Worm (Caenorhabditis elegans): Measurements from ENCODE around the gene gap-2.

The gap-2 gene

DNA sequence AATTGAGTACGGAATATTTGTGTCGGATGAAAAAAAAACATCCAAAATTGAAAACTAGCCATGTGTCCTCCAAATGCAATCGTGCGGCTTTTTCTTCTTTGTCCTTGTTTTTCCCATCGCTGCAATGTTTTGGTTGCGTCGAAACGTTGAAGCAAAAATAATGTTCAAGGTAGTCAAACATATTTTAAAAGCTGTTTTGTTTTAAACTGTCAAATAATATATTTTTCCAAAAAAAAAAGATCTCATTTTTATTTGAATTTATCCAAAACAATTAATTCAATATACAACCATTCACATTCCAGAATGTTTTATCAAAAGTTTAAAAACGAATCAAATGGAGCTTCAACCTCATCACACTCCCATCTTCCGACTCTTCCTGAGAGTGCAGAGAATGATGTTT lies 46.4 kb downstream of the gap-2 start, which contains the start of gene C07B5.6:
Gene C07B5.6, plus strand, starts transcription at position 301 of the 400 bp plus-strand sequence.
- TF ChIP-seq nhr-11 (tag; optimal IDR thresholded peaks at IDR 0.05) (no peak), nhr-237 (tag; optimal IDR thresholded peaks at IDR 0.05) (no peak), ztf-11 (tag; optimal IDR thresholded peaks at IDR 0.05) (no peak), egl-5 (tag; optimal IDR thresholded peaks at IDR 0.05) (no peak)

DNA sequence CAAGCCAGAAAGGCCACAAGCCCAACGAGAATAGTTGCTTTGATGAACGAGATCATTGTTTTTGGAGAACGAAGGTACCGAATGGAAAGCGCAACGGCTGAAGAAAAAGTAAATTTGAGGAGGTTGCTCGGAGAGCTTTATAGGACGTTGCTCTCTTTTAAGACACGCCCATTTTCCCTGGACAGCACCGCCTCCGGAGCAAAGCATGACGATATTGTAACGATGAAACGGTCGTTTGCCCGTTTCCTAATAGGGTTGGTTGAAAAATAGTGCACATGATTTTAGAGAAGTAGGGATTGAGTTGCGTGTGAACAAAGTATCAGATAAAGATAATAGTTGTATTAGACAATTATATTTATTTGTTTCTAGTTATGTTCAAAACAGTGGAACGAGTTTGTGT lies 50.8 kb downstream of the gap-2 start, which contains the start of gene C07B5.3:
Gene C07B5.3, minus strand, starts transcription at position 101 of the 400 bp plus-strand sequence.
- TF ChIP-seq jun-1 (tag; optimal IDR thresholded peaks at IDR 0.05) (no peak), nhr-237 (tag; optimal IDR thresholded peaks at IDR 0.05) (no peak), egl-27 (tag; optimal IDR thresholded peaks at IDR 0.05) (no peak), skn-1 (tag; optimal IDR thresholded peaks at IDR 0.05) (no peak), nhr-76 (tag; optimal IDR thresholded peaks at IDR 0.05) (no peak)

DNA sequence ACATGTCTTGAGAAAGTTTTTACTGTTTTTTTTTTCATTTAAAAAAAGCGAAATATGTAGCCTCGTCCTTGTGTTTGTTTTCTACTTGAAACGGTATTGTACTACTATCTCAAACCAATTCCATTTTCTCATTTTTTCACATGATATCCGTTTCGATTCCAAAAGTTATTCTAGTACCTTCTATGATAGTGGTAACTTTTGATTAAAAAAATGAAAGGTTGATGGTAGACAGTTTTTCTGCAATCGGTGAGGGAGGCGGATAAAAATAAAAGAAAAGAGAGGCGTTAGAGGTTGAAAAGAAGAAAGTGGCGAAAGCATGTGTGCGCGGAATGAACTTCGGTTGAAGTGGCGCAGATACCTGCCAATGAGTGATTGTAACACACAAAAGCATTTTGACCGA lies 55.6 kb downstream of the gap-2 start:
- peak; percentile 46 for TF ChIP-seq nhr-25 (tag; optimal IDR thresholded peaks at IDR 0.05)
- no peak for TF ChIP-seq daf-12 (tag; optimal IDR thresholded peaks at IDR 0.05)

DNA sequence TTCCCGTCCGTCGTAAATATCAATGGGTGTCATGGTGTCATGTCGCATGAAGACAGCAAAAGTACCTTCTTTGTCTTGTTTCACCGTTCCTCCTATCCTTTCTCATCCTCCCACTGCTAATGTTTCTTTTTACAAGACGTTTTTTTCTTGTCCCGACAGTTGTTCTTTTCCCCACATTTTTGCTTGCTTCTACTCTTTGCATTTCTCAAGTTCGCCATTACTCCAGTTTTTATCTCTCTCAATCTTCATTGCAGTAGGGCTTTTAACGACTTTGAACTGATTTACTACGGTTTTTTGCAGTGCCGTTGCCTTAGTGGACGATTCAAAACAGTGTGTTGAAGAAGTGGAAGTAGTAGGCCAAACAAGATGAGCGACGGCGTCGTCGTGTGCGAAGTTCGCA lies 57.1 kb downstream of the gap-2 start, which contains the start of gene C07B5.4:
Gene C07B5.4, plus strand, starts transcription at position 301 of the 400 bp plus-strand sequence.
- TF ChIP-seq nhr-67 (tag; optimal IDR thresholded peaks at IDR 0.05) (no peak), nhr-12 (tag; optimal IDR thresholded peaks at IDR 0.05) (no peak), mdl-1 (tag; optimal IDR thresholded peaks at IDR 0.05) (no peak), nhr-11 (tag; optimal IDR thresholded peaks at IDR 0.05) (no peak), R02D3.7 (tag; optimal IDR thresholded peaks at IDR 0.05) (no peak), mml-1 (tag; optimal IDR thresholded peaks at IDR 0.05) (no peak), ceh-28 (tag; optimal IDR thresholded peaks at IDR 0.05) (no peak), unc-39 (tag; optimal IDR thresholded peaks at IDR 0.05) (no peak), sea-2 (GFP tag; optimal IDR thresholded peaks at IDR 0.05) (no peak), ceh-9 (tag; optimal IDR thresholded peaks at IDR 0.05) (no peak), daf-12 (tag; optimal IDR thresholded peaks at IDR 0.05) (no peak), lsy-12 (tag; optimal IDR thresholded peaks at IDR 0.05) (no peak), elt-3 (tag; optimal IDR thresholded peaks at IDR 0.05) (no peak), nhr-28 (tag; optimal IDR thresholded peaks at IDR 0.05) (no peak), zag-1 (tag; optimal IDR thresholded peaks at IDR 0.05) (no peak), nhr-237 (tag; optimal IDR thresholded peaks at IDR 0.05) (no peak), fkh-10 (GFP tag; optimal IDR thresholded peaks at IDR 0.05) (no peak), ceh-82 (tag; optimal IDR thresholded peaks at IDR 0.05) (no peak), snpc-4 (tag; optimal IDR thresholded peaks at IDR 0.05) (no peak)

DNA sequence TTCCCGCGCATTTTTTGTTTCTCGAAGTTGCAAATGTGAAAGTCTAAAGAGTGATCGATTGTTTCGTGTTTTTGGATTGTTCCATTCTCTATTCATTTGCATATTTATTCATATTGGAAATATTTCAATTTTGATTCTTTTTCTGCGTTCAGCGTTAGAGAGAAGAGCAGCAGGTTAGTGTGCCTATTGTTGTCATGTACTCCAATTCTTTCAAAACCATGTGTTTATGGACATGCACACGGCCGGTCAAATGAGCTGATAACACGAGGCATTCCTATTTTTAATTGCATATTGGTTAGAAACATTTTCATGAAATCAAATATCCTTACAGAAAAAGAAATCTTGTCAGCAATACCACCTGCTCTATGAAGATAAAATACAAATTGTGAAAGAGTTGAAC lies 59.4 kb downstream of the gap-2 start:
- TF ChIP-seq ceh-16 (tag; optimal IDR thresholded peaks at IDR 0.05) (no peak), ztf-4 (tag; optimal IDR thresholded peaks at IDR 0.05) (no peak), pha-4 (tag; optimal IDR thresholded peaks at IDR 0.05) (peak; percentile 21)

DNA sequence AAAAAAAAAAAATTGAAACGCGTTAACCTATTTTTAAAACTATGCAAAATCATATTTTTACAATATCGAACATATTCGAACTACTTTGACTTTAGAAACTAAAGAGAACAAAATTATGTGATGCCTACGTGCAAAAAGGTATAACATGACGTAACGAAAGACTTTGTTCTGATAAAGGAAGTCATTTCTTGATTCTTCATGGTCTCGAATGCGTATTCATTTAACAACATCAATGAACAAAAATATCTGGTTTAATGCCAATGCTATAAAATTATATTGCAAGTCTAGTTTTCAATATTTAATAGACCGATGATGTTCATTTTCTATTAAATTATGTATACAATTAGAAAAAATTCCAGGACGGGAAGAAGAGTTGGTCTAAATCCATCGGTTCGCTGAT lies 63.7 kb downstream of the gap-2 start:
- no peak for TF ChIP-seq ceh-28 (tag; optimal IDR thresholded peaks at IDR 0.05)
- no peak for TF ChIP-seq elt-3 (tag; optimal IDR thresholded peaks at IDR 0.05)
- peak; percentile 2 for TF ChIP-seq nhr-23 (tag; optimal IDR thresholded peaks at IDR 0.05)
- peak; percentile 36 for TF ChIP-seq tbx-2 (tag; optimal IDR thresholded peaks at IDR 0.05)
- no peak for TF ChIP-seq nhr-77 (tag; optimal IDR thresholded peaks at IDR 0.05)
- TF ChIP-seq ztf-11 (tag; optimal IDR thresholded peaks at IDR 0.05) = no peak
- peak; percentile 71 for TF ChIP-seq ama-1 (optimal IDR thresholded peaks at IDR 0.05)
- peak; percentile 41 for TF ChIP-seq nhr-25 (tag; optimal IDR thresholded peaks at IDR 0.05)

DNA sequence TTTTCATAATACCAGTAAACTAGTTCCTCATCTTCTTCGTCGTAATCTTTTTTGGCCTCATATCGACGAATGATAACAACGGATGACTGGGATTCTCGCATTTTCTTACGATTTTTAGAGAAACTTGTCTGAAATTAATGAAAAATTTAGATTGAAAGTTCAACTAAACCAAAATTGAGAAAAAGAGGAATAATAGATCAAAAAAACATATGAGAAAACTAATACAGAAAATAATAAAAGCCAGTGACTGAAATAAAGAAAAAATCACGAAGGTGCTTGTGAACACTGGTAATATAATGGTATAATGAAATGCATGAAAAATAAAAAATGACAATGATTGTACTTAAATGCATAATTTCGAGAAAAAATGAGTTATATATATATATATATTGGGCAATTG lies 64.4 kb downstream of the gap-2 start, which contains the start of gene C07B5.8:
Gene C07B5.8, minus strand, starts transcription at position 101 of the 400 bp plus-strand sequence.
- no peak for TF ChIP-seq ceh-9 (tag; optimal IDR thresholded peaks at IDR 0.05)
- TF ChIP-seq ceh-16 (tag; optimal IDR thresholded peaks at IDR 0.05) = no peak
- TF ChIP-seq nhr-237 (tag; optimal IDR thresholded peaks at IDR 0.05) = no peak
- TF ChIP-seq nhr-23 (tag; optimal IDR thresholded peaks at IDR 0.05) = no peak
- no peak for TF ChIP-seq aly-2 (tag; optimal IDR thresholded peaks at IDR 0.05)
- TF ChIP-seq fos-1 (tag; optimal IDR thresholded peaks at IDR 0.05) = no peak
- TF ChIP-seq eor-1 (tag; optimal IDR thresholded peaks at IDR 0.05) = no peak
- TF ChIP-seq nhr-67 (tag; optimal IDR thresholded peaks at IDR 0.05) = no peak
- no peak for TF ChIP-seq egl-5 (tag; optimal IDR thresholded peaks at IDR 0.05)
- no peak for TF ChIP-seq R02D3.7 (tag; optimal IDR thresholded peaks at IDR 0.05)
- no peak for TF ChIP-seq fkh-2 (tag; optimal IDR thresholded peaks at IDR 0.05)
- TF ChIP-seq unc-62 (GFP tag; optimal IDR thresholded peaks at IDR 0.05) = no peak
